Worm (Caenorhabditis elegans) whole organism, early embryonic: ENCODE measurements around the gene B0252.3.
A peak's percentile ranks its signal among the peaks of the same experiment; 100 is the strongest.

Experiments
- B0310.2 ChIP-seq: sonication (generic microtip); optimal IDR thresholded peaks from 2 replicates; lab custom pipeline; 2016; ENCODE audit warnings: mild to moderate bottlenecking, missing genetic modification characterization, missing compliant biosample characterization
- F13C5.2 ChIP-seq: sonication (generic microtip); optimal IDR thresholded peaks from 2 replicates; lab custom pipeline; 2017; ENCODE audit warnings: mild to moderate bottlenecking, missing genetic modification characterization, inconsistent platforms, missing compliant biosample characterization
- aly-1 ChIP-seq: sonication (generic microtip); optimal IDR thresholded peaks from 2 replicates; lab custom pipeline; 2016; ENCODE audit warnings: missing genetic modification characterization, missing compliant biosample characterization
- ama-1 ChIP-seq: fragments of 150-350 bp; optimal IDR thresholded peaks from 2 replicates; lab custom pipeline; 2014
- ceh-13 ChIP-seq: fragments of 200-800 bp; sonication (Bioruptor generic); optimal IDR thresholded peaks from 2 replicates; lab custom pipeline; 2018; ENCODE audit warnings: mild to moderate bottlenecking, missing genetic modification characterization, missing compliant biosample characterization
- ceh-36 ChIP-seq: sonication (generic microtip); optimal IDR thresholded peaks from 2 replicates; lab custom pipeline; 2016; ENCODE audit warnings: missing genetic modification characterization, inconsistent platforms, missing compliant biosample characterization
- ets-7 ChIP-seq: sonication (generic microtip); optimal IDR thresholded peaks from 2 replicates; lab custom pipeline; 2016; ENCODE audit warnings: missing genotype, missing genetic modification characterization, missing compliant biosample characterization
- flt-1 ChIP-seq: fragments of 200-800 bp; sonication (Bioruptor generic); IDR thresholded peaks from 2 replicates; pipeline ENCODE4 v1.3.6; 2022; ENCODE audit warnings: missing genetic modification characterization, missing compliant biosample characterization
- hmbx-1 ChIP-seq: sonication (generic microtip); optimal IDR thresholded peaks from 2 replicates; lab custom pipeline; 2016; ENCODE audit warnings: mild to moderate bottlenecking, missing genetic modification characterization, missing compliant biosample characterization
- hmg-4 ChIP-seq: fragments of 200-800 bp; sonication (Bioruptor generic); optimal IDR thresholded peaks from 2 replicates; lab custom pipeline; 2018; ENCODE audit warnings: mild to moderate bottlenecking, missing genetic modification characterization, missing compliant biosample characterization
- hnd-1 ChIP-seq: sonication (generic microtip); optimal IDR thresholded peaks from 2 replicates; lab custom pipeline; 2016; ENCODE audit warnings: missing genetic modification characterization, missing compliant biosample characterization
- pes-1 ChIP-seq: fragments of 200-800 bp; sonication (Bioruptor generic); IDR thresholded peaks from 2 replicates; pipeline ENCODE4 v1.3.6; 2022; ENCODE audit warnings: missing genetic modification reagents, missing genetic modification characterization, missing compliant biosample characterization
- scrt-1 ChIP-seq: fragments of 200-800 bp; sonication (Bioruptor generic); IDR thresholded peaks from 2 replicates; pipeline ENCODE4 v1.3.6; 2022; ENCODE audit warnings: missing genetic modification characterization, missing compliant biosample characterization
- sea-1 ChIP-seq: fragments of 200-800 bp; sonication (Bioruptor generic); conservative IDR thresholded peaks from 2 replicates; pipeline ENCODE4 v1.3.6; 2022; ENCODE audit warnings: missing genetic modification characterization, missing compliant biosample characterization
- tbx-11 ChIP-seq: fragments of 200-800 bp; sonication (Bioruptor generic); IDR thresholded peaks from 2 replicates; pipeline ENCODE4 v1.3.6; 2022; ENCODE audit warnings: missing genetic modification characterization, missing compliant biosample characterization
- tbx-37 ChIP-seq: fragments of 200-800 bp; sonication (Bioruptor generic); conservative IDR thresholded peaks from 2 replicates; pipeline ENCODE4 v1.3.6; 2022; ENCODE audit warnings: missing genetic modification reagents, missing genetic modification characterization, missing compliant biosample characterization
- tra-4 ChIP-seq: sonication (generic microtip); optimal IDR thresholded peaks from 2 replicates; lab custom pipeline; 2017; ENCODE audit warnings: missing genetic modification characterization, missing compliant biosample characterization

B0252.3 gene

DNA sequence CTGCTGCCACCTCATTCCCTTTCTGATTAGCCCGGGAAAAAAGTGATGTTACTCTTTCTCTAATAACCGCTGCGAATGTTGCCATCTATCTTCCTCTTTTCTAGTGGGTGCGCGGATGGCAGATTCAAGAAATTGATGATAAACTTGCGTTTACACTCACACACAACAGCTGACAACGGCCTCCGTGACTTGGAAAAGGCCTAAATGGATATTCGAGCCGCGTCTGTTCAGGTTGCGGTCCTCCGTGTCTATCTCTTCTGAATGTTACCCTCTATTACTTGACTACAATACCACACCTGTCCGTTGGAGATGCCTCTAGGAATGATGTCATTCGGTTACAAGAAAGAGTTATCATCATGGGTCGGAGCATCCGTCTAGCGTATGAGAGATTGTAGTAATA is 29.0 kb upstream of the B0252.3 start:
- TF ChIP-seq tbx-11 (peak; percentile 26; the same call in 1 of the 2 replicates), B0310.2 (tag; lab: Kevin White, UChicago) (no peak)

DNA sequence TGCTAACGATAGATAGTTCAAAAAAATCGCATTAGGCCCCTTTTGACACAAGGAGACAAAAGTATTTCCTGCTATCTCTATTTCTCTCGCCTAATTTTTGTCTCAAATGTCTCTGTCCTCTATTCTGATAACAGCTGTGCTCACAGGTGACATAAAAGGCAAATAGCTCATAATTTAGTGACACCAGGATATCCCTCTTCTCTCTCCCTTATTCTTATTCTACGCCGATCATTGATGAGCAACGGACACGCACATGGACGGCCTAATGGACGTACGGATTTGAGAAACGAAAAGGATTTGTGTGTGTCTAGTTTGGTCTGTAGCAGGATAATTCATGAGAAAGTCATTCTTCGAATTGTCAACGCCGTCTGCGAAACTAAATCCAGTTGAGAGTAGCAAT is 28.4 kb upstream of the B0252.3 start:
- TF ChIP-seq aly-1 (tag; lab: Kevin White, UChicago) = no peak
- TF ChIP-seq hmbx-1 (tag; lab: Kevin White, UChicago) = no peak
- TF ChIP-seq ceh-13 (GFP tag; lab: Kevin White, UChicago) = no peak
- no peak for TF ChIP-seq ceh-36 (tag; lab: Kevin White, UChicago)
- TF ChIP-seq flt-1 (GFP tag; lab: Robert Waterston, UW) = no peak
- TF ChIP-seq tbx-37 (GFP tag; lab: Robert Waterston, UW) = no peak
- TF ChIP-seq tbx-11 = no peak
- no peak for TF ChIP-seq B0310.2 (tag; lab: Kevin White, UChicago)
- no peak for TF ChIP-seq F13C5.2
- TF ChIP-seq scrt-1 (GFP tag; lab: Robert Waterston, UW) = no peak
- TF ChIP-seq hmg-4 (GFP tag; lab: Kevin White, UChicago) = no peak
- TF ChIP-seq ama-1 = no peak
- no peak for TF ChIP-seq pes-1 (GFP tag; lab: Robert Waterston, UW)
- no peak for TF ChIP-seq tra-4 (tag; lab: Kevin White, UChicago)
- TF ChIP-seq ets-7 = no peak
- no peak for TF ChIP-seq hnd-1
- TF ChIP-seq sea-1 (GFP tag; lab: Robert Waterston, UW) = no peak

DNA sequence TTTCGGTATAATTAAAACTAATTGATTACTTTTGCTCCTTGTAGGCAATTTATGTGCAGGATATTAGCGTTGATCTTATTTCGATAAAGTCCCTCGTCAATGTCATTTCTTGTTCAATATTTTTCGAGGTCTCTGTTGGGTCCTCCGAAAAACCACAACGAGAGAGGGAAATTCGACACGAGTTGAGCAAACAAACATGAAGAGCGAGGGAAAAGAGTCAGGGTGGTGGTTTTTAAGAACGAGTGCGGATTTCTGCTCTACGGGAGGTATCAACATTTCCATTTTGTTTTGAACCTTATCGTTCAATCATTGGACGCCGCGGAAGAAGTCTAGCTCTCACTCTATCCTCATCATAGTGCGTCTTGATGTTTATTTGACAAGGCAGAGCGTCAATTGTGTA is 27.2 kb upstream of the B0252.3 start:
- TF ChIP-seq aly-1 (tag; lab: Kevin White, UChicago) (no peak), ama-1 (no peak), ceh-36 (tag; lab: Kevin White, UChicago) (no peak), scrt-1 (GFP tag; lab: Robert Waterston, UW) (no peak), hmbx-1 (tag; lab: Kevin White, UChicago) (no peak), tbx-11 (no peak), pes-1 (GFP tag; lab: Robert Waterston, UW) (no peak), hmg-4 (GFP tag; lab: Kevin White, UChicago) (no peak), hnd-1 (no peak), F13C5.2 (no peak), tra-4 (tag; lab: Kevin White, UChicago) (no peak), sea-1 (GFP tag; lab: Robert Waterston, UW) (no peak), ets-7 (no peak), flt-1 (GFP tag; lab: Robert Waterston, UW) (no peak), ceh-13 (GFP tag; lab: Kevin White, UChicago) (no peak), tbx-37 (GFP tag; lab: Robert Waterston, UW) (no peak), B0310.2 (tag; lab: Kevin White, UChicago) (no peak)

DNA sequence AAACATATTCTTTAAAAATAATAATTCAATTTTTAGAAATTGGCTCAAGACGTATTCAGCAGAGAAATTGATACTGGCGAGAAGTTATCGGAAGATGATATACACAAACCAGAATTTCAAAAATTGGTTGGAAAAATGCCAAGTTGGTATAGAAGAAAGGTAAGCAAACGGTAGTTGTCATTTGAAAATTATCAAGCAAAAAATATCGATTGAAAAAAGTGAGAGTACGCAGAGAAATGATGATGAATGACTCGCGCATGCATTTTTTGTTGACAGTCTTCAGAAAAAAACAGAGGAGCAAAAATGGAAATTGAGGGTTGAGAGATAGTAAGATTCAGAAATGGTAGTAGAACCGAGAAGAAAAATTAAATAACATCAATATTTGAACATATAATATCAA is 25.4 kb upstream of the B0252.3 start:
- TF ChIP-seq B0310.2 (tag; lab: Kevin White, UChicago) (no peak), hmbx-1 (tag; lab: Kevin White, UChicago) (no peak), aly-1 (tag; lab: Kevin White, UChicago) (no peak), sea-1 (GFP tag; lab: Robert Waterston, UW) (no peak), pes-1 (GFP tag; lab: Robert Waterston, UW) (no peak), ets-7 (no peak), F13C5.2 (no peak), hnd-1 (no peak), ceh-36 (tag; lab: Kevin White, UChicago) (no peak), flt-1 (GFP tag; lab: Robert Waterston, UW) (no peak), hmg-4 (GFP tag; lab: Kevin White, UChicago) (no peak), tbx-37 (GFP tag; lab: Robert Waterston, UW) (no peak), ceh-13 (GFP tag; lab: Kevin White, UChicago) (no peak), tra-4 (tag; lab: Kevin White, UChicago) (no peak)

DNA sequence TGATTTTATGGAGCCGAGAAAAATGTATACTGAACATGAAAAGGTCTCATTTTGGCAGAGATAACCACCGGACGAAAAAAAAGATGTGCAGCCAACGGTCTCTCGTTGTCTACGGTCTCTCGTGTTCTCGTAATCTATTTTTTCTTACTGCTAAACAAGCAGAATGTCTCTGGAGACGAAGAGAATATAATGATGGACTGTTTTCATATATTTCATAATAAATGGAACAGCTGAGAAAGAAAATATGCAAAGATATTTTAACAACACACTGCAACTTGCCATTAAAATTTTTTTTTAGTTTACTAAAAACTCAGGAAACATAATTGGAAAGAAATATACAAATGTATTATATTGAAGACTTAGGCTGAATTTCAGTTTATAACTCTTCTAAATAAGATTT is 22.5 kb upstream of the B0252.3 start:
- TF ChIP-seq B0310.2 (tag; lab: Kevin White, UChicago) = no peak
- TF ChIP-seq pes-1 (GFP tag; lab: Robert Waterston, UW) = no peak
- no peak for TF ChIP-seq ceh-13 (GFP tag; lab: Kevin White, UChicago)
- TF ChIP-seq hnd-1 = no peak
- TF ChIP-seq tbx-11 = no peak
- no peak for TF ChIP-seq scrt-1 (GFP tag; lab: Robert Waterston, UW)
- TF ChIP-seq ceh-36 (tag; lab: Kevin White, UChicago) = no peak
- TF ChIP-seq ama-1 = no peak

DNA sequence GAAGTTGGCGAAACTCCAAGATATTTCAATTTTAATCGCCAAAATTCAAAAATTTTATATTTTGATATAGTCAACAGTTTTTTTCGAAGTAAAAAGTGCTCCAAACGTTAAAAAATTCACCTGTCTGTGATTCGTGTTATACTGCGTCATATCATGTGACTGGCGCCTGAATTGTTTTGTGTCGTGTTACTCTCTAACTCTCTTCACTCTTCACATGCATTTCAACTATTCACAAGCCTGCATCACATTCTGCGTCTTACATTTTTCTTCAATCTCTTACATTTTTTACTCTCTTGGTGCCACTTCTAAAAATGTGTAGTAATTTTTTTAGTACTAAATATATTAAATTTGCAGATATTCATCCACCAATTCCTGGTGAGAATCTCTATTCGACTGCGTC is 20.9 kb upstream of the B0252.3 start, which contains the start of gene flcn-1:
TSS of gene flcn-1 (plus strand) at position 348 of the 400 bp plus-strand sequence.
- TF ChIP-seq hmbx-1 (tag; lab: Kevin White, UChicago) (no peak), hmg-4 (GFP tag; lab: Kevin White, UChicago) (no peak), tbx-37 (GFP tag; lab: Robert Waterston, UW) (no peak), tra-4 (tag; lab: Kevin White, UChicago) (no peak), hnd-1 (no peak), ceh-36 (tag; lab: Kevin White, UChicago) (no peak), F13C5.2 (no peak), tbx-11 (no peak), pes-1 (GFP tag; lab: Robert Waterston, UW) (no peak), B0310.2 (tag; lab: Kevin White, UChicago) (no peak), flt-1 (GFP tag; lab: Robert Waterston, UW) (no peak), sea-1 (GFP tag; lab: Robert Waterston, UW) (no peak), scrt-1 (GFP tag; lab: Robert Waterston, UW) (no peak), ceh-13 (GFP tag; lab: Kevin White, UChicago) (no peak), aly-1 (tag; lab: Kevin White, UChicago) (no peak), ets-7 (no peak)

DNA sequence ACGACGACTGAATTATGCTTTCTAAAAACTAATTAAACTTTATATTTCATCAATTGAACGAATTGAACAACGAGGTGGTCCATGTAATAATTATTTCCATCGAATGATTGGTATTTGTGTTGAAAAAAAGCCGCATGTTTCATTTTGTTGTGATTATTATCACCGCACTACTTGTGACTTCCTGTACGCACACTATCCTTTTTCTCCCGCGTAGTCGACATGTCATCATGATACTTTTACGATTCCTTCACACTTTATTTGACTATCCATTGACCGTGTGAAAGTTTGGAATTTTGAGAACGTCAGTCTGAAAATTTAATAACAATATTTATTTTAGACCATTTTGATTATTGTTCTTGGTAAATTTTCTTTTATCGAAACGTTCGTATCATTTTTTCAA is 20.0 kb upstream of the B0252.3 start, which contains the start of gene F22D3.4:
TSS of gene F22D3.4 (minus strand) at position 1 of the 400 bp plus-strand sequence.
- TF ChIP-seq ets-7 (no peak), tbx-11 (no peak), B0310.2 (tag; lab: Kevin White, UChicago) (no peak), hmbx-1 (tag; lab: Kevin White, UChicago) (no peak), hmg-4 (GFP tag; lab: Kevin White, UChicago) (no peak), aly-1 (tag; lab: Kevin White, UChicago) (no peak), scrt-1 (GFP tag; lab: Robert Waterston, UW) (no peak), pes-1 (GFP tag; lab: Robert Waterston, UW) (no peak), hnd-1 (no peak), sea-1 (GFP tag; lab: Robert Waterston, UW) (no peak), F13C5.2 (no peak), flt-1 (GFP tag; lab: Robert Waterston, UW) (no peak), tbx-37 (GFP tag; lab: Robert Waterston, UW) (no peak)
